Fruit fly (Drosophila melanogaster) whole organism: ENCODE results near the gene Piezo.

Source experiments
- pan ChIP-seq: fragments of >200 bp; optimal IDR thresholded peaks from 2 replicates; lab custom pipeline; 2017
- psq ChIP-seq: fragments of >200 bp; optimal IDR thresholded peaks from 2 replicates; lab custom pipeline; 2017

DNA sequence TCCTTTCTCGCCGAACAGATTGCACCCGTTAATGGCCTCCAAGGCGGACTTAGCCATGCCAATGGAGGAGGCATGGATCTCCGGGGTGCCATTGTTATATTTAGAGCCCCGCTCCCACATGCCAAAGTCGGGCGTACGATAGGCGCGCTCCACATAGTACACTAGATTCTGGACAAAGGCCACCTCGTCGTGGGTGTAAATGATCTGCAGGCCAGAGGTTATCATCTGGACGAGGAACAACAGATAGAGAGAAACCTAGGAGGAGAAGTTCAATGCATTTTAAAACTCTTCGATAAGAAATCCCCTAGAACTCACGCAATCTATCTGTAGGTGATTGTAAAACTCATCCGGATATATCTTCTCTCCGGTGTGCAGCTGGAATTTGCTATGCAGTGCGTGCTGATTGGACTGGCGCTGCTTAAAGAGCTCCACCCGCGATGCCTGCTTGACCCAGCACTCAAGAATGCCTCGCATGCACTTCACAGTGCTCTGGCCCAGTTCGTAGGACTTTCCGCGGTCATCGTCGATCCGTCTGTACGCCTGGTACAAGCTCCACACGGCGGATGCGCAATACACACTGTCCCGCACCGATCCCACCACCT lies 33.0 kb downstream of the Piezo start:
- TF ChIP-seq psq (lab: Kevin White, UChicago) (no peak), pan (lab: Kevin White, UChicago) (no peak)
